Worm (Caenorhabditis elegans): ENCODE measurements around the gene btb-17.
A peak's percentile ranks its signal among the peaks of the same experiment; 100 is the strongest.

Gene btb-17

ce11 chrII:3295193-3295592 is at the start of gene btb-17:
Gene btb-17, plus strand, starts transcription at chrII:3295405.
- no peak for TF ChIP-seq ztf-29 (GFP tag; IDR thresholded peaks at IDR 0.05)
- no peak for TF ChIP-seq med-1 (GFP tag; optimal IDR thresholded peaks at IDR 0.05; ENCODE audit: insufficient read depth)
- TF ChIP-seq klf-2 (GFP tag; conservative IDR thresholded peaks at IDR 0.05) = no peak
- TF ChIP-seq flt-1 (GFP tag; IDR thresholded peaks at IDR 0.05) = no peak
- no peak for TF ChIP-seq ztf-23 (GFP tag; IDR thresholded peaks at IDR 0.05)

- TF ChIP-seq ztf-29 (GFP tag; IDR thresholded peaks at IDR 0.05) (no peak), med-1 (GFP tag; optimal IDR thresholded peaks at IDR 0.05; ENCODE audit: insufficient read depth) (no peak), ztf-23 (GFP tag; IDR thresholded peaks at IDR 0.05) (no peak), flt-1 (GFP tag; IDR thresholded peaks at IDR 0.05) (no peak), klf-2 (GFP tag; conservative IDR thresholded peaks at IDR 0.05) (no peak), ref-1 (GFP tag; conservative IDR thresholded peaks at IDR 0.05) (no peak), T22C8.4 (GFP tag; IDR thresholded peaks at IDR 0.05) (no peak), tab-1 (GFP tag; IDR thresholded peaks at IDR 0.05) (no peak), cog-1 (tag; optimal IDR thresholded peaks at IDR 0.05) (no peak)
These were observed 49.4 kb upstream of the btb-17 start, which contains the start of gene C17F4.7 for ce11 chrII:3245836-3246235. Gene C17F4.7, minus strand, starts transcription at chrII:3246015.

ce11 chrII:3247556-3247955 is 47.6 kb upstream of the btb-17 start:
- TF ChIP-seq ztf-29 (GFP tag; IDR thresholded peaks at IDR 0.05) (no peak), med-1 (GFP tag; optimal IDR thresholded peaks at IDR 0.05; ENCODE audit: insufficient read depth) (no peak), cog-1 (tag; optimal IDR thresholded peaks at IDR 0.05) (no peak), flt-1 (GFP tag; IDR thresholded peaks at IDR 0.05) (no peak), ref-1 (GFP tag; conservative IDR thresholded peaks at IDR 0.05) (no peak)

ce11 chrII:3248043-3248718 is 47.0 kb upstream of the btb-17 start, which contains the start of the genes fbxc-50 and C17F4.2:
Gene fbxc-50, minus strand, starts transcription at chrII:3248123.
Gene C17F4.2, plus strand, starts transcription at chrII:3248668.
- no peak for TF ChIP-seq ztf-23 (GFP tag; IDR thresholded peaks at IDR 0.05)
- 0 out of 2 replicates have a peak, but pooled peaks have one; percentile 36 for TF ChIP-seq T22C8.4 (GFP tag; IDR thresholded peaks at IDR 0.05)

- no peak for TF ChIP-seq cog-1 (tag; optimal IDR thresholded peaks at IDR 0.05)
- no peak for TF ChIP-seq ref-1 (GFP tag; conservative IDR thresholded peaks at IDR 0.05)
- TF ChIP-seq klf-2 (GFP tag; conservative IDR thresholded peaks at IDR 0.05) = no peak
- TF ChIP-seq tab-1 (GFP tag; IDR thresholded peaks at IDR 0.05) = no peak
- no peak for TF ChIP-seq ztf-29 (GFP tag; IDR thresholded peaks at IDR 0.05)
- TF ChIP-seq flt-1 (GFP tag; IDR thresholded peaks at IDR 0.05) = no peak
- no peak for TF ChIP-seq T22C8.4 (GFP tag; IDR thresholded peaks at IDR 0.05)
- no peak for TF ChIP-seq ztf-23 (GFP tag; IDR thresholded peaks at IDR 0.05)
- TF ChIP-seq med-1 (GFP tag; optimal IDR thresholded peaks at IDR 0.05; ENCODE audit: insufficient read depth) = no peak
These were observed 45.8 kb upstream of the btb-17 start, which contains the start of gene clec-124 for ce11 chrII:3249406-3249805. Gene clec-124, plus strand, starts transcription at chrII:3249706.

- TF ChIP-seq flt-1 (GFP tag; IDR thresholded peaks at IDR 0.05) (no peak), ztf-29 (GFP tag; IDR thresholded peaks at IDR 0.05) (no peak), T22C8.4 (GFP tag; IDR thresholded peaks at IDR 0.05) (no peak), klf-2 (GFP tag; conservative IDR thresholded peaks at IDR 0.05) (no peak), ztf-23 (GFP tag; IDR thresholded peaks at IDR 0.05) (no peak), cog-1 (tag; optimal IDR thresholded peaks at IDR 0.05) (no peak), tab-1 (GFP tag; IDR thresholded peaks at IDR 0.05) (no peak)
These were observed 45.0 kb upstream of the btb-17 start for ce11 chrII:3250195-3250594.

- TF ChIP-seq klf-2 (GFP tag; conservative IDR thresholded peaks at IDR 0.05) (no peak), ztf-23 (GFP tag; IDR thresholded peaks at IDR 0.05) (no peak), tab-1 (GFP tag; IDR thresholded peaks at IDR 0.05) (no peak), T22C8.4 (GFP tag; IDR thresholded peaks at IDR 0.05) (no peak), med-1 (GFP tag; optimal IDR thresholded peaks at IDR 0.05; ENCODE audit: insufficient read depth) (no peak)
These were observed 43.4 kb upstream of the btb-17 start for ce11 chrII:3251782-3252181.

ce11 chrII:3259254-3259653 is 36.0 kb upstream of the btb-17 start, which contains the start of gene gcy-19:
Gene gcy-19, minus strand, starts transcription at chrII:3259354.
- TF ChIP-seq cog-1 (tag; optimal IDR thresholded peaks at IDR 0.05) (no peak), ztf-29 (GFP tag; IDR thresholded peaks at IDR 0.05) (no peak), ztf-23 (GFP tag; IDR thresholded peaks at IDR 0.05) (no peak), klf-2 (GFP tag; conservative IDR thresholded peaks at IDR 0.05) (no peak), ref-1 (GFP tag; conservative IDR thresholded peaks at IDR 0.05) (no peak), flt-1 (GFP tag; IDR thresholded peaks at IDR 0.05) (no peak), tab-1 (GFP tag; IDR thresholded peaks at IDR 0.05) (no peak), T22C8.4 (GFP tag; IDR thresholded peaks at IDR 0.05) (no peak), med-1 (GFP tag; optimal IDR thresholded peaks at IDR 0.05; ENCODE audit: insufficient read depth) (no peak)

- no peak for TF ChIP-seq T22C8.4 (GFP tag; IDR thresholded peaks at IDR 0.05)
- TF ChIP-seq cog-1 (tag; optimal IDR thresholded peaks at IDR 0.05) = no peak
- no peak for TF ChIP-seq med-1 (GFP tag; optimal IDR thresholded peaks at IDR 0.05; ENCODE audit: insufficient read depth)
- TF ChIP-seq ref-1 (GFP tag; conservative IDR thresholded peaks at IDR 0.05) = no peak
- TF ChIP-seq klf-2 (GFP tag; conservative IDR thresholded peaks at IDR 0.05) = no peak
- TF ChIP-seq ztf-23 (GFP tag; IDR thresholded peaks at IDR 0.05) = no peak
- no peak for TF ChIP-seq ztf-29 (GFP tag; IDR thresholded peaks at IDR 0.05)
- no peak for TF ChIP-seq tab-1 (GFP tag; IDR thresholded peaks at IDR 0.05)
- no peak for TF ChIP-seq flt-1 (GFP tag; IDR thresholded peaks at IDR 0.05)
These were observed 32.7 kb upstream of the btb-17 start, which contains the start of gene F02E11.2 for ce11 chrII:3262504-3262903. Gene F02E11.2, plus strand, starts transcription at chrII:3262804.

ce11 chrII:3264704-3265103 is 30.5 kb upstream of the btb-17 start:
- TF ChIP-seq med-1 (GFP tag; optimal IDR thresholded peaks at IDR 0.05; ENCODE audit: insufficient read depth) = no peak
- TF ChIP-seq T22C8.4 (GFP tag; IDR thresholded peaks at IDR 0.05) = no peak
- TF ChIP-seq klf-2 (GFP tag; conservative IDR thresholded peaks at IDR 0.05) = no peak
- TF ChIP-seq ztf-29 (GFP tag; IDR thresholded peaks at IDR 0.05) = no peak

All from whole organism, midembryonic.